Worm (Caenorhabditis elegans) whole organism, young adult: ENCODE results near the gene W06D12.6.
A peak's percentile ranks its signal among the peaks of the same experiment; 100 is the strongest.

ENCODE experiments used
- B0261.1 ChIP-seq: sonication (generic microtip); optimal IDR thresholded peaks from 2 replicates; lab custom pipeline; 2016; ENCODE audit warnings: mild to moderate bottlenecking, missing genetic modification characterization, moderate library complexity, missing compliant biosample characterization
- B0336.3 ChIP-seq: fragments of 200-800 bp; sonication (Bioruptor generic); IDR thresholded peaks from 2 replicates; pipeline ENCODE4 v1.3.6; 2022; ENCODE audit warnings: missing genetic modification characterization, missing compliant biosample characterization
- C17E4.6 ChIP-seq: fragments of 200-800 bp; sonication (Bioruptor generic); IDR thresholded peaks from 2 replicates; pipeline ENCODE4 v1.3.6; 2022; ENCODE audit warnings: missing genetic modification reagents, missing genetic modification characterization, missing compliant biosample characterization
- F49E8.2 ChIP-seq: sonication (generic microtip); optimal IDR thresholded peaks from 3 replicates; lab custom pipeline; 2017; ENCODE audit warnings: missing genetic modification characterization, mild to moderate bottlenecking, missing compliant biosample characterization, antibody characterized with exemption, moderate library complexity; ENCODE audit not compliant: insufficient read depth
- F55B11.4 ChIP-seq: sonication (generic microtip); optimal IDR thresholded peaks from 2 replicates; lab custom pipeline; 2016; ENCODE audit warnings: missing compliant biosample characterization, missing genetic modification characterization, borderline replicate concordance; ENCODE audit not compliant: insufficient read depth
- K11D2.4 ChIP-seq: fragments of 200-800 bp; sonication (Bioruptor generic); IDR thresholded peaks from 2 replicates; pipeline ENCODE4 v1.3.6; 2022; ENCODE audit warnings: missing genetic modification reagents, missing genetic modification characterization, missing compliant biosample characterization
- K12H6.12 ChIP-seq: fragments of 200-800 bp; sonication (Bioruptor generic); optimal IDR thresholded peaks from 2 replicates; lab custom pipeline; 2018; ENCODE audit warnings: mild to moderate bottlenecking, missing genetic modification characterization, missing compliant biosample characterization
- T07F8.4 ChIP-seq: sonication (generic microtip); optimal IDR thresholded peaks from 2 replicates; lab custom pipeline; 2016; ENCODE audit warnings: mild to moderate bottlenecking, missing genetic modification characterization, moderate library complexity, missing compliant biosample characterization
- Y53G8AR.9 ChIP-seq: fragments of 200-800 bp; sonication (Bioruptor generic); conservative IDR thresholded peaks from 2 replicates; pipeline ENCODE4 v1.3.6; 2022; ENCODE audit warnings: missing genetic modification reagents, missing genetic modification characterization, missing compliant biosample characterization
- Y95B8A.8 ChIP-seq: fragments of 200-800 bp; sonication (Bioruptor generic); IDR thresholded peaks from 2 replicates; pipeline ENCODE4 v1.3.6; 2022; ENCODE audit warnings: missing genetic modification reagents, missing genetic modification characterization, missing compliant biosample characterization
- ZK185.1 ChIP-seq: sonication (generic microtip); optimal IDR thresholded peaks from 2 replicates; lab custom pipeline; 2016; ENCODE audit warnings: mild to moderate bottlenecking, missing genetic modification characterization, missing compliant biosample characterization; ENCODE audit not compliant: poor library complexity, severe bottlenecking
- akir-1 ChIP-seq: fragments of 200-800 bp; sonication (Bioruptor generic); optimal IDR thresholded peaks from 2 replicates; lab custom pipeline; 2018; ENCODE audit warnings: mild to moderate bottlenecking, missing genetic modification characterization, moderate library complexity, missing compliant biosample characterization
- atf-7 ChIP-seq: sonication (generic microtip); optimal IDR thresholded peaks from 2 replicates; lab custom pipeline; 2017; ENCODE audit warnings: mild to moderate bottlenecking, missing genetic modification characterization, missing compliant biosample characterization
- athp-1 ChIP-seq: sonication (generic microtip); optimal IDR thresholded peaks from 2 replicates; lab custom pipeline; 2017; ENCODE audit warnings: mild to moderate bottlenecking, missing genetic modification characterization, missing compliant biosample characterization
- attf-5 ChIP-seq: fragments of 200-800 bp; sonication (Bioruptor generic); optimal IDR thresholded peaks from 2 replicates; lab custom pipeline; 2018; ENCODE audit warnings: mild to moderate bottlenecking, missing genetic modification characterization, missing compliant biosample characterization
- attf-6 ChIP-seq: fragments of 200-800 bp; sonication (Bioruptor generic); IDR thresholded peaks from 2 replicates; pipeline ENCODE4 v1.3.6; 2022; ENCODE audit warnings: missing genetic modification reagents, missing genetic modification characterization, missing compliant biosample characterization
- ceh-79 ChIP-seq: sonication (generic microtip); optimal IDR thresholded peaks from 2 replicates; lab custom pipeline; 2017; ENCODE audit warnings: mild to moderate bottlenecking, missing genetic modification characterization, missing compliant biosample characterization
- ceh-91 ChIP-seq: fragments of 200-800 bp; sonication (Bioruptor generic); IDR thresholded peaks from 2 replicates; pipeline ENCODE4 v1.3.6; 2022; ENCODE audit warnings: missing genetic modification reagents, missing genetic modification characterization, missing compliant biosample characterization
- chd-7 ChIP-seq: sonication (generic microtip); optimal IDR thresholded peaks from 2 replicates; lab custom pipeline; 2016; ENCODE audit warnings: mild to moderate bottlenecking, missing genetic modification characterization, moderate library complexity, missing compliant biosample characterization
- egl-18 ChIP-seq: fragments of 200-800 bp; sonication (Bioruptor generic); IDR thresholded peaks from 2 replicates; pipeline ENCODE4 v1.3.6; 2022; ENCODE audit warnings: missing genetic modification reagents, missing genetic modification characterization, missing compliant biosample characterization
- ets-4 ChIP-seq: fragments of 200-800 bp; sonication (Bioruptor generic); optimal IDR thresholded peaks from 2 replicates; lab custom pipeline; 2018; ENCODE audit warnings: mild to moderate bottlenecking, missing genetic modification characterization, missing compliant biosample characterization
- fkh-3 ChIP-seq: sonication (generic microtip); optimal IDR thresholded peaks from 2 replicates; lab custom pipeline; 2016; ENCODE audit warnings: mild to moderate bottlenecking, missing genetic modification characterization, missing compliant biosample characterization
- hlh-12 ChIP-seq: sonication (generic microtip); optimal IDR thresholded peaks from 2 replicates; lab custom pipeline; 2016; ENCODE audit warnings: missing genetic modification characterization, missing compliant biosample characterization
- hlh-26 ChIP-seq: fragments of 200-800 bp; sonication (Bioruptor generic); conservative IDR thresholded peaks from 2 replicates; pipeline ENCODE4 v1.3.6; 2022; ENCODE audit warnings: missing genetic modification reagents, missing genetic modification characterization, missing compliant biosample characterization
- hmg-20 ChIP-seq: fragments of 200-800 bp; sonication (Bioruptor generic); IDR thresholded peaks from 2 replicates; pipeline ENCODE4 v1.3.6; 2022; ENCODE audit warnings: missing genetic modification reagents, missing genetic modification characterization, missing compliant biosample characterization
- lin-26 ChIP-seq: fragments of 200-800 bp; sonication (Bioruptor generic); IDR thresholded peaks from 2 replicates; pipeline ENCODE4 v1.3.6; 2022; ENCODE audit warnings: missing genetic modification reagents, missing genetic modification characterization, missing compliant biosample characterization
- mcd-1 ChIP-seq: fragments of 200-800 bp; sonication (Bioruptor generic); IDR thresholded peaks from 2 replicates; pipeline ENCODE4 v1.3.6; 2022; ENCODE audit warnings: missing genetic modification reagents, missing genetic modification characterization, missing compliant biosample characterization
- nhr-80 ChIP-seq: sonication (generic microtip); optimal IDR thresholded peaks from 2 replicates; lab custom pipeline; 2016; ENCODE audit warnings: missing genetic modification characterization, missing compliant biosample characterization
- pbrm-1 ChIP-seq: fragments of 200-800 bp; sonication (Bioruptor generic); IDR thresholded peaks from 2 replicates; pipeline ENCODE4 v1.3.6; 2022; ENCODE audit warnings: missing genetic modification reagents, missing genetic modification characterization, missing compliant biosample characterization
- repo-1 ChIP-seq: sonication (generic microtip); optimal IDR thresholded peaks from 2 replicates; lab custom pipeline; 2017; ENCODE audit warnings: mild to moderate bottlenecking, missing genetic modification characterization, missing compliant biosample characterization
- rpc-1 ChIP-seq, 2 experiments: fragments of 150-350 bp in 1 of 2; sonication (generic microtip) in 1 of 2; optimal IDR thresholded peaks; 2 replicates each; lab custom pipeline; 2014 to 2018; ENCODE audit warnings: missing biosample characterization in 1 of 2, missing genetic modification characterization in 1 of 2, missing genetic modification reagents in 1 of 2, missing genotype in 1 of 2
- tbp1 ChIP-seq: fragments of 200-800 bp; sonication (Bioruptor generic); optimal IDR thresholded peaks from 2 replicates; lab custom pipeline; 2018; ENCODE audit warnings: mild to moderate bottlenecking, missing genetic modification characterization, missing compliant biosample characterization
- zim-3 ChIP-seq: sonication (generic microtip); optimal IDR thresholded peaks from 2 replicates; lab custom pipeline; 2017; ENCODE audit warnings: mild to moderate bottlenecking, missing genetic modification characterization, moderate library complexity, missing compliant biosample characterization
- ztf-18 ChIP-seq: sonication (generic microtip); optimal IDR thresholded peaks from 2 replicates; lab custom pipeline; 2016; ENCODE audit warnings: missing genotype, mild to moderate bottlenecking, missing genetic modification characterization, missing compliant biosample characterization
- ztf-26 ChIP-seq: sonication (generic microtip); optimal IDR thresholded peaks from 2 replicates; lab custom pipeline; 2017; ENCODE audit warnings: missing genetic modification characterization, missing compliant biosample characterization
- ztf-28 ChIP-seq: fragments of 200-800 bp; sonication (Bioruptor generic); IDR thresholded peaks from 2 replicates; pipeline ENCODE4 v1.3.6; 2022; ENCODE audit warnings: missing genetic modification reagents, missing genetic modification characterization, missing compliant biosample characterization
- ztf-3 ChIP-seq: fragments of 200-800 bp; sonication (Bioruptor generic); optimal IDR thresholded peaks from 2 replicates; lab custom pipeline; 2018; ENCODE audit warnings: mild to moderate bottlenecking, missing genetic modification characterization, missing compliant biosample characterization

Gene W06D12.6

ce11 chrV:17721709-17722108 lies 15.8 kb downstream of the W06D12.6 start (continued):
- peak; percentile 49; the same call in 1 of the 2 replicates for TF ChIP-seq K11D2.4
- no peak for TF ChIP-seq Y53G8AR.9 (GFP tag; lab: Robert Waterston, UW)
- no peak for TF ChIP-seq athp-1 (tag; lab: Kevin White, UChicago)
- no peak for TF ChIP-seq egl-18 (GFP tag; lab: Robert Waterston, UW)

ce11 chrV:17722553-17722952 lies 16.6 kb downstream of the W06D12.6 start:
- TF ChIP-seq tbp1 (peak; percentile 72), B0336.3 (GFP tag; lab: Robert Waterston, UW) (no peak), fkh-3 (tag; lab: Kevin White, UChicago) (no peak), rpc-1 (optimal IDR thresholded peaks at IDR 0.05; lab: Kevin White, UChicago) (peak; percentile 13), rpc-1 (tag; optimal IDR thresholded peaks at IDR 0.05; lab: Kevin White, UChicago) (peak; percentile 67), attf-6 (GFP tag; lab: Robert Waterston, UW) (0 out of 2 replicates have a peak, but pooled peaks have one; percentile 38), attf-5 (GFP tag; lab: Kevin White, UChicago) (no peak), B0261.1 (tag; lab: Kevin White, UChicago) (peak; percentile 46), lin-26 (peak; percentile 57; the same call in 1 of the 2 replicates), K12H6.12 (tag; lab: Kevin White, UChicago) (no peak), Y95B8A.8 (GFP tag; lab: Robert Waterston, UW) (no peak), akir-1 (GFP tag; lab: Kevin White, UChicago) (no peak)
- TF ChIP-seq, all 124 proteins: peak for 5

- TF ChIP-seq nhr-80 (peak; percentile 44), T07F8.4 (tag; lab: Kevin White, UChicago) (no peak)
These were observed 17.3 kb downstream of the W06D12.6 start for ce11 chrV:17723142-17723781.

- TF ChIP-seq ceh-79 (tag; lab: Kevin White, UChicago) = no peak
- TF ChIP-seq zim-3 = no peak
- TF ChIP-seq ets-4 = no peak
- no peak for TF ChIP-seq hlh-26 (GFP tag; lab: Robert Waterston, UW)
- no peak for TF ChIP-seq ZK185.1 (tag; lab: Kevin White, UChicago)
- no peak for TF ChIP-seq ztf-26 (tag; lab: Kevin White, UChicago)
- no peak for TF ChIP-seq ztf-3 (GFP tag; lab: Kevin White, UChicago)
- TF ChIP-seq F55B11.4 (tag; lab: Kevin White, UChicago) = no peak
- TF ChIP-seq F49E8.2 = no peak
These were observed 18.8 kb downstream of the W06D12.6 start, which contains the start of gene fat-5 for ce11 chrV:17724704-17725103. Gene fat-5 (plus strand): TSS chrV:17725004.

ce11 chrV:17728336-17728735 lies 22.4 kb downstream of the W06D12.6 start:
- TF ChIP-seq atf-7 (tag; lab: Kevin White, UChicago) = no peak
- TF ChIP-seq ztf-28 (GFP tag; lab: Robert Waterston, UW) = no peak
- TF ChIP-seq nhr-80 = no peak
- no peak for TF ChIP-seq pbrm-1
- no peak for TF ChIP-seq ztf-3 (GFP tag; lab: Kevin White, UChicago)
- no peak for TF ChIP-seq ceh-91 (GFP tag; lab: Robert Waterston, UW)
- no peak for TF ChIP-seq B0261.1 (tag; lab: Kevin White, UChicago)
- no peak for TF ChIP-seq mcd-1 (GFP tag; lab: Robert Waterston, UW)
- no peak for TF ChIP-seq hmg-20 (GFP tag; lab: Robert Waterston, UW)
- no peak for TF ChIP-seq egl-18 (GFP tag; lab: Robert Waterston, UW)
- no peak for TF ChIP-seq chd-7 (tag; lab: Kevin White, UChicago)
- no peak for TF ChIP-seq C17E4.6 (GFP tag; lab: Robert Waterston, UW)
- TF ChIP-seq repo-1 (tag; lab: Kevin White, UChicago) = no peak
- no peak for TF ChIP-seq ztf-18 (tag; lab: Kevin White, UChicago)
- TF ChIP-seq hlh-12 (tag; lab: Kevin White, UChicago) = no peak
